Worm (Caenorhabditis elegans): ENCODE results near the gene K09C4.1.

K09C4.1 gene

ce11 chrX:3334115-3334514 is 35.4 kb downstream of the K09C4.1 start:
- peak; percentile 65 for TF ChIP-seq elt-2 (tag; optimal IDR thresholded peaks at IDR 0.05)
- peak; percentile 8 for TF ChIP-seq jun-1 (tag; optimal IDR thresholded peaks at IDR 0.05)
- no peak for TF ChIP-seq unc-98 (GFP tag; IDR thresholded peaks at IDR 0.05)

- TF ChIP-seq nhr-47 (tag; optimal IDR thresholded peaks at IDR 0.05) (peak; percentile 13), pqm-1 (tag; optimal IDR thresholded peaks at IDR 0.05) (no peak), sox-4 (tag; optimal IDR thresholded peaks at IDR 0.05) (peak; percentile 30), lsy-2 (tag; optimal IDR thresholded peaks at IDR 0.05) (peak in 1 of 2 experiments; percentile 5), egl-13 (tag; optimal IDR thresholded peaks at IDR 0.05) (peak; percentile 59), nhr-71 (tag; optimal IDR thresholded peaks at IDR 0.05) (peak; percentile 33), lin-14 (GFP tag; optimal IDR thresholded peaks at IDR 0.05) (peak; percentile 40), C16A3.4 (tag; optimal IDR thresholded peaks at IDR 0.05) (no peak), fkh-8 (tag; optimal IDR thresholded peaks at IDR 0.05) (peak; percentile 83), ceh-90 (tag; optimal IDR thresholded peaks at IDR 0.05) (no peak), dsc-1 (tag; optimal IDR thresholded peaks at IDR 0.05) (peak; percentile 58)
Measured at ce11 chrX:3339882-3340281, 41.2 kb downstream of the K09C4.1 start.

DNA sequence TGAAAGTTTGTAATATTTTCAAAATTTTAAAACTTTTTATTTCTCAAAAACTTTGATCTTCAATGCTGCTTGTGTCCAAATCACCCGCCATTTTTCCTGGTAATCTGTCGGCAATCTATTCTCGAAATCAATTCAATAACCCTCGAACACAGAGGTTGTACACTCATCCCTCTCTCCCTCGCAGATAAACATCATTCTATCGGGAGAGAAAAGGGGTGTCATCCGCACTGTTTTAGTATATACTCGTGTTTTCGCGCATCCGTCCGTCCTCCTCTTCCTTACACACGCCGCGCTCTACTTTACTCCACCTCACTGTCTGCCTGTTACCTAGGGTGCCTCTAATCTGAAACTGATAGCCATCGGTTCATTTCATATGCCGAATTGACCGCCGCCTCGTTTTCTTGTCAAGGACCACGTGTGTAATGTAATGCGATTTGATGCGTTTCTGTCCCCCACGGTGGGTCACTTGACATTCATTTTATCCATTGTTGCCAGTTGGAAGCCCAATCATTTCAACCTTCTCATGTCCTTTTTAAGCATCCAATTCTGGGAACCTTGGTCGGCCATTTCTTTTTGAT is 45.0 kb downstream of the K09C4.1 start:
- TF ChIP-seq rnt-1 (tag; optimal IDR thresholded peaks at IDR 0.05) (peak; percentile 15), nhr-237 (tag; optimal IDR thresholded peaks at IDR 0.05) (no peak), lin-14 (GFP tag; optimal IDR thresholded peaks at IDR 0.05) (peak; percentile 48), lsy-2 (tag; optimal IDR thresholded peaks at IDR 0.05) (no peak), C34B4.2 (tag; optimal IDR thresholded peaks at IDR 0.05) (no peak), grh-1 (GFP tag; IDR thresholded peaks at IDR 0.05) (no peak), egl-13 (tag; optimal IDR thresholded peaks at IDR 0.05) (no peak), nhr-90 (tag; optimal IDR thresholded peaks at IDR 0.05; ENCODE audit: poor library complexity) (no peak), unc-98 (GFP tag; IDR thresholded peaks at IDR 0.05) (no peak), blmp-1 (tag; optimal IDR thresholded peaks at IDR 0.05) (peak; percentile 9), jun-1 (tag; optimal IDR thresholded peaks at IDR 0.05) (no peak), tlp-1 (tag; optimal IDR thresholded peaks at IDR 0.05) (no peak), isw-1 (GFP tag; IDR thresholded peaks at IDR 0.05) (no peak), lir-3 (tag; optimal IDR thresholded peaks at IDR 0.05; ENCODE audit: poor library complexity) (no peak), nhr-85 (tag) (peak; percentile 49), vab-15 (tag; optimal IDR thresholded peaks at IDR 0.05) (no peak), lin-35 (GFP tag; optimal IDR thresholded peaks at IDR 0.05) (peak in 1 of 2 experiments; percentile 1), snu-23 (GFP tag; optimal IDR thresholded peaks at IDR 0.05) (peak; percentile 7), alr-1 (tag; optimal IDR thresholded peaks at IDR 0.05; ENCODE audit: borderline replicate concordance) (no peak)

DNA sequence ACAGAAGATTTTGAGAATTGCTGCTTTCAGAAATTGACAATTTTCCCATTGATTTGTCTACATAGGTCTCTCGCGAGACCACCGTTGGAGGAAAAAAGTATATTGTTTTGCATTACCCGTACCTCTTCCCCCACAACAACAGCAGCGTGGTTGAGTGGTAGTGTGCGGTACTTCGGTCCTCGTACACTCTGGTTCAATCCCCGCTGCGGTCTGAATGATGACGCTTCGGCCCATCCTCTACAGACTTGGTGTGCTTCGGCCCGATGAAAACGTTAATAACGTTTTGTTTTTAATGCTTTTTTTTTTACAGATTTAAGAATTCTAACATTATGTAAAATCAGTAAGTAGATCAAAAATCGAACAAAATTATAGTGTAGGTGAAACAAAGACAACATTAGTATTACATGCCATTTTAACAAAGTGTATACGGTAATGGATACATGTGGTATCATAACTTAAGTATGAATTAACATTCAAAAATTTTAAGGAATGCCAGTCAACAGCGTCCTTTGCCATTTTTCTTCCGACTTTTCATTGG is 49.3 kb downstream of the K09C4.1 start, which contains the start of gene ZK816.3:
ZK816.3 (plus strand) TSS at position 488 of the 538 bp plus-strand sequence.
- no peak for TF ChIP-seq efl-1 (optimal IDR thresholded peaks at IDR 0.05)
- no peak for TF ChIP-seq efl-1 (GFP tag; optimal IDR thresholded peaks at IDR 0.05 in 1 of 2)
- TF ChIP-seq nhr-11 (tag; optimal IDR thresholded peaks at IDR 0.05) = no peak
- TF ChIP-seq lir-3 (tag; optimal IDR thresholded peaks at IDR 0.05; ENCODE audit: poor library complexity) = no peak
- TF ChIP-seq pax-3 (tag; optimal IDR thresholded peaks at IDR 0.05) = no peak
- TF ChIP-seq ztf-11 (tag; optimal IDR thresholded peaks at IDR 0.05) = no peak
- no peak for TF ChIP-seq lin-13 (GFP tag; optimal IDR thresholded peaks at IDR 0.05)
- no peak for TF ChIP-seq elt-2 (tag; optimal IDR thresholded peaks at IDR 0.05)
- no peak for TF ChIP-seq isw-1 (GFP tag; IDR thresholded peaks at IDR 0.05)
- TF ChIP-seq mep-1 (tag; optimal IDR thresholded peaks at IDR 0.05) = peak; percentile 38
- TF ChIP-seq alr-1 (tag; optimal IDR thresholded peaks at IDR 0.05; ENCODE audit: borderline replicate concordance) = no peak
- no peak for TF ChIP-seq C34B4.2 (tag; optimal IDR thresholded peaks at IDR 0.05)
- TF ChIP-seq unc-30 (tag; optimal IDR thresholded peaks at IDR 0.05) = no peak
- no peak for TF ChIP-seq zip-4 (GFP tag; optimal IDR thresholded peaks at IDR 0.05)
- peak in 1 of 6 experiments; percentile 2 for TF ChIP-seq elt-3 (tag; optimal IDR thresholded peaks at IDR 0.05)
- peak in 1 of 2 experiments; percentile 27 for TF ChIP-seq lsy-2 (tag; optimal IDR thresholded peaks at IDR 0.05)
- TF ChIP-seq tbx-2 (tag; optimal IDR thresholded peaks at IDR 0.05) = no peak
- no peak for TF ChIP-seq sox-4 (tag; optimal IDR thresholded peaks at IDR 0.05)
- no peak for TF ChIP-seq nhr-76 (tag; optimal IDR thresholded peaks at IDR 0.05)
- TF ChIP-seq aly-2 (tag; optimal IDR thresholded peaks at IDR 0.05) = no peak
- peak; percentile 9 for TF ChIP-seq unc-130 (tag; optimal IDR thresholded peaks at IDR 0.05)
- no peak for TF ChIP-seq nhr-84 (tag; optimal IDR thresholded peaks at IDR 0.05)
- no peak for TF ChIP-seq hpl-2 (GFP tag; optimal IDR thresholded peaks at IDR 0.05)
- TF ChIP-seq egl-27 (tag; optimal IDR thresholded peaks at IDR 0.05) = no peak
- no peak for TF ChIP-seq mef-2 (tag; optimal IDR thresholded peaks at IDR 0.05)
- no peak for TF ChIP-seq jun-1 (tag; optimal IDR thresholded peaks at IDR 0.05)
